Worm (Caenorhabditis elegans) whole organism, early embryonic: ENCODE measurements around the gene hlh-3.

Source experiments
- ama-1 ChIP-seq: fragments of 150-350 bp; optimal IDR thresholded peaks from 2 replicates; lab custom pipeline; 2014
- ceh-13 ChIP-seq: fragments of 200-800 bp; sonication (Bioruptor generic); optimal IDR thresholded peaks from 2 replicates; lab custom pipeline; 2018; ENCODE audit warnings: mild to moderate bottlenecking, missing genetic modification characterization, missing compliant biosample characterization
- ceh-36 ChIP-seq: sonication (generic microtip); optimal IDR thresholded peaks from 2 replicates; lab custom pipeline; 2016; ENCODE audit warnings: missing genetic modification characterization, inconsistent platforms, missing compliant biosample characterization
- ets-7 ChIP-seq: sonication (generic microtip); optimal IDR thresholded peaks from 2 replicates; lab custom pipeline; 2016; ENCODE audit warnings: missing genotype, missing genetic modification characterization, missing compliant biosample characterization
- flt-1 ChIP-seq: fragments of 200-800 bp; sonication (Bioruptor generic); IDR thresholded peaks from 2 replicates; pipeline ENCODE4 v1.3.6; 2022; ENCODE audit warnings: missing genetic modification characterization, missing compliant biosample characterization
- hmg-4 ChIP-seq: fragments of 200-800 bp; sonication (Bioruptor generic); optimal IDR thresholded peaks from 2 replicates; lab custom pipeline; 2018; ENCODE audit warnings: mild to moderate bottlenecking, missing genetic modification characterization, missing compliant biosample characterization
- scrt-1 ChIP-seq: fragments of 200-800 bp; sonication (Bioruptor generic); IDR thresholded peaks from 2 replicates; pipeline ENCODE4 v1.3.6; 2022; ENCODE audit warnings: missing genetic modification characterization, missing compliant biosample characterization
- tbx-11 ChIP-seq: fragments of 200-800 bp; sonication (Bioruptor generic); IDR thresholded peaks from 2 replicates; pipeline ENCODE4 v1.3.6; 2022; ENCODE audit warnings: missing genetic modification characterization, missing compliant biosample characterization

DNA sequence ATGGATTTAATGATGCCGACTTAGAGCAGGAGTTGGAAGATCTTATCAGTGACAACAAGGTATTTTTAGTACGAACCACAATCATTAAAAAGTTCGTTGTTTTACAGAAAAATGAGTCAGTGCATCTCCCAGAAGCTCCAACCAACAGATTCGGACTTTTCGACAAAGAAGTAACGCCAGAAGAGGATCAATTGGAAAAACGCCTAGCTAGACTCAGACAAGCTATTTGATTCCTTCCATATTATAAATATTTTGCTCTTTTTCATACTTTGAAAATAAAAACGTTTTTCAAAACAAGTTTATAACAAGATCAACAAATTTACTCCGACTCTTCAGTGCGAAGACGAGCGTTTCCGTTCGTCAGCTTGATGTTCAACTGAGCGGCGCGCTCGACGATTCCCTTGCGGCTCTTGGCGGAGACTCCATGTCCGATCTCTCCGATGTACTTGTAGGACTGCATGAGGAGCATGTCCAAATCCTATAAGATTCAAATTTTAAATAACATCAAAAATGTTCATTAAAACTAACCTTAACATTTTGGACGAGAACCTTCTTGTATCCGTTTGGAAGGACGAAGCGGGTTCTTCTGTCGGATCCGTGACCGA, 30.1 kb upstream of the hlh-3 start:
- TF ChIP-seq tbx-11 (GFP tag; lab: Robert Waterston, UW) (no peak), ets-7 (tag; lab: Kevin White, UChicago) (no peak), flt-1 (GFP tag; lab: Robert Waterston, UW) (no peak), ama-1 (no peak), ceh-13 (GFP tag; lab: Kevin White, UChicago) (no peak), scrt-1 (GFP tag; lab: Robert Waterston, UW) (no peak), ceh-36 (no peak), hmg-4 (GFP tag; lab: Kevin White, UChicago) (no peak)
